Fruit fly (Drosophila melanogaster): Measurements from ENCODE around the gene CG13895.

- no peak for TF ChIP-seq CTCF (optimal IDR thresholded peaks at IDR 0.05)
- no peak for TF ChIP-seq CG8478 (optimal IDR thresholded peaks at IDR 0.05)
Measured at dm6 chr3L:696404-697054, 11.5 kb downstream of the CG13895 start.
